Worm (Caenorhabditis elegans): Measurements from ENCODE around the gene thn-2.

DNA sequence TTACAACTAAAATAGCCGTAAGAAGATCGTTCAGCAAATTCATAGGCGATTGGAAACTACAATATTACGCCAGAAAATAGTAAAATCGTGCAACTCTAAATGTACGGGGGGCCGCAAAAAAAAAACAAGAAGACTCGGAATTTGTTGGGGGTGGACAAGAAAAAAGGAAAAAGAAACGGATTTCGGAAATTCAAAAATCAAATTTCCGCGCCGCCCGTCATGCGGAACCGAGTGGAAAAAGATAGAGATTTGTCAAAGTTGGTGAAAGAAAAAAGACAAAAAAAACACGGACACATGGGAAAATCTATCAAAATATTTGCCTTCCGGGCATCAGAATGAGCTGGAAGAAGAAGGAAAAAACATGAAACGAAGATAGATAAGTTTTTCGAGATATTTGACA is 36.3 kb downstream of the thn-2 start:
- no peak for TF ChIP-seq cog-1 (tag; optimal IDR thresholded peaks at IDR 0.05)
- no peak for TF ChIP-seq flt-1 (GFP tag; IDR thresholded peaks at IDR 0.05)
- TF ChIP-seq ztf-29 (GFP tag; IDR thresholded peaks at IDR 0.05): no peak
- no peak for TF ChIP-seq ztf-23 (GFP tag; IDR thresholded peaks at IDR 0.05)
